Worm (Caenorhabditis elegans): ENCODE results near the gene msi-1.

DNA sequence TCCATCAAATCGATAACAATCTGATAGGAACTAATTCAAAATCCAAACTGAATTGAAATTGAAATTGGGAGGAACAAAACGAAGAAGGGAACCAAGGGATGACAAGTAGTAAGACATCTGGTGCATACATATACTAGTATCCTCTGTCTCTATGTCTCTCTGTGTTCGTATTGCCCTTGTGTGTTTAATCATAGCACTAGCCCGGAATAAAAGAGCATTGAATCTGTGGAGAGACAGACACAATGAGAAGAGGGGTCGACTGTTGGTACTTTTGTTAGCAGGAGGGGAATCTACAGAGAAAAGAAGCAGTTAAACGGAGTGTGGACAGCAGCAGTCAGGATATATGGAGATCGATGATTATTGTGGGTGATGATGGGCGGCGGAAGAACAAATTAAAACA, 60.5 kb downstream of the msi-1 start:
- TF ChIP-seq dao-5 (tag; optimal IDR thresholded peaks at IDR 0.05) (no peak), W03F9.2 (tag; optimal IDR thresholded peaks at IDR 0.05) (no peak)

Measured in whole organism, L4/young adult.